Worm (Caenorhabditis elegans) whole organism, L3 larva: Measurements from ENCODE around the gene dkf-2.

Source experiments
- R02D3.7 ChIP-seq: fragments of 150-350 bp; optimal IDR thresholded peaks from 2 replicates; lab custom pipeline; 2014; ENCODE audit warnings: missing biosample characterization, missing genetic modification characterization
- ama-1 ChIP-seq: fragments of 150-350 bp; optimal IDR thresholded peaks from 2 replicates; lab custom pipeline; 2018
- ceh-16 ChIP-seq: sonication (generic microtip); optimal IDR thresholded peaks from 2 replicates; lab custom pipeline; 2017; ENCODE audit warnings: missing biosample characterization, missing genetic modification characterization
- fos-1 ChIP-seq: fragments of 150-350 bp; optimal IDR thresholded peaks from 2 replicates; lab custom pipeline; 2014; ENCODE audit warnings: missing biosample characterization, missing genetic modification characterization
- lin-39 ChIP-seq: fragments of 150-350 bp; optimal IDR thresholded peaks from 2 replicates; lab custom pipeline; 2018; ENCODE audit warnings: missing biosample characterization, missing genetic modification reagents, missing genetic modification characterization
- nhr-11 ChIP-seq: fragments of 150-350 bp; optimal IDR thresholded peaks from 2 replicates; lab custom pipeline; 2014; ENCODE audit warnings: missing biosample characterization, missing genetic modification characterization
- pha-4 ChIP-seq: fragments of 150-350 bp; optimal IDR thresholded peaks from 2 replicates; lab custom pipeline; 2014; ENCODE audit warnings: missing biosample characterization, missing genetic modification reagents, missing genetic modification characterization
- pqm-1 ChIP-seq: fragments of 150-350 bp; optimal IDR thresholded peaks from 2 replicates; lab custom pipeline; 2017; ENCODE audit warnings: missing biosample characterization, missing genetic modification characterization, inconsistent platforms
- sea-2 ChIP-seq: fragments of 150-350 bp; sonication (generic microtip); optimal IDR thresholded peaks from 4 replicates; lab custom pipeline; 2014; ENCODE audit warnings: missing biosample characterization, missing genetic modification reagents, missing genetic modification characterization
- tbx-2 ChIP-seq: sonication (generic microtip); optimal IDR thresholded peaks from 2 replicates; lab custom pipeline; 2016; ENCODE audit warnings: mild to moderate bottlenecking, missing genetic modification characterization, missing compliant biosample characterization
- zag-1 ChIP-seq: fragments of 150-350 bp; optimal IDR thresholded peaks from 2 replicates; lab custom pipeline; 2014; ENCODE audit warnings: missing biosample characterization, missing genetic modification characterization
- ztf-11 ChIP-seq: fragments of 150-350 bp; optimal IDR thresholded peaks from 2 replicates; lab custom pipeline; 2014; ENCODE audit warnings: missing biosample characterization, missing genetic modification characterization

ce11 chrV:16834989-16835388, 87.6 kb downstream of the dkf-2 start, which contains the start of gene tni-3:
- TF ChIP-seq tbx-2 = no peak
- TF ChIP-seq pqm-1 (tag; lab: Kevin White, UChicago) = no peak
- TF ChIP-seq nhr-11 (tag; lab: Kevin White, UChicago) = no peak
- no peak for TF ChIP-seq sea-2 (GFP tag; lab: Kevin White, UChicago)
- no peak for TF ChIP-seq lin-39 (tag; lab: Kevin White, UChicago)
- TF ChIP-seq R02D3.7 (tag; lab: Kevin White, UChicago) = no peak
- TF ChIP-seq ceh-16 = no peak
- no peak for TF ChIP-seq ama-1
- TF ChIP-seq pha-4 (tag; lab: Kevin White, UChicago) = no peak
- no peak for TF ChIP-seq ztf-11 (tag; lab: Kevin White, UChicago)
- TF ChIP-seq fos-1 (tag; lab: Kevin White, UChicago) = no peak
- no peak for TF ChIP-seq zag-1
